Fruit fly (Drosophila melanogaster) whole organism, embryonic: Measurements from ENCODE around the gene CG11396.
A peak's percentile ranks its signal among the peaks of the same experiment; 100 is the strongest.

Experiments
- Ada2b ChIP-seq: fragments of 200-800 bp; sonication (Bioruptor generic); IDR thresholded peaks from 2 replicates; pipeline ENCODE4 v1.3.6; 2022; ENCODE audit warnings: missing biosample characterization, missing genetic modification characterization
- Atf3 ChIP-seq: fragments of 200-800 bp; sonication (Bioruptor generic); optimal IDR thresholded peaks from 3 replicates; lab custom pipeline; 2016; ENCODE audit warnings: missing biosample characterization, missing genetic modification characterization
- CG11398 ChIP-seq: fragments of 200-800 bp; sonication (Bioruptor generic); optimal IDR thresholded peaks from 2 replicates; lab custom pipeline; 2016; ENCODE audit warnings: missing biosample characterization, missing genetic modification characterization
- CG16813 ChIP-seq: fragments of 200-800 bp; sonication (Bioruptor generic); IDR thresholded peaks from 3 replicates; pipeline ENCODE4 v1.3.6; 2022; ENCODE audit warnings: missing biosample characterization, missing genetic modification characterization; ENCODE audit not compliant: partially characterized antibody
- CG17186 ChIP-seq: fragments of 200-800 bp; sonication (Bioruptor generic); optimal IDR thresholded peaks from 3 replicates; lab custom pipeline; 2017; ENCODE audit warnings: missing biosample characterization, missing genetic modification reagents, missing genetic modification characterization
- CG17802 ChIP-seq: fragments of 200-800 bp; sonication (Bioruptor generic); optimal IDR thresholded peaks from 2 replicates; lab custom pipeline; 2018; ENCODE audit warnings: missing biosample characterization, mild to moderate bottlenecking, missing genetic modification characterization, moderate library complexity
- CG18764 ChIP-seq: fragments of 200-800 bp; sonication (Bioruptor generic); optimal IDR thresholded peaks from 3 replicates; lab custom pipeline; 2016; ENCODE audit warnings: missing biosample characterization, missing genetic modification characterization
- CG30431 ChIP-seq: fragments of 200-800 bp; sonication (Bioruptor generic); optimal IDR thresholded peaks from 2 replicates; lab custom pipeline; 2017; ENCODE audit warnings: missing biosample characterization, missing genetic modification characterization
- CG31224 ChIP-seq: fragments of 200-800 bp; sonication (Bioruptor generic); IDR thresholded peaks from 2 replicates; pipeline ENCODE4 v1.3.6; 2022; ENCODE audit warnings: missing biosample characterization, missing genetic modification characterization
- CG31441 ChIP-seq: fragments of 200-800 bp; sonication (Bioruptor generic); IDR thresholded peaks from 2 replicates; pipeline ENCODE4 v1.3.6; 2022; ENCODE audit warnings: missing biosample characterization, missing genetic modification characterization
- CG32772 ChIP-seq: fragments of 200-800 bp; sonication (Bioruptor generic); IDR thresholded peaks from 2 replicates; pipeline ENCODE4 v1.3.6; 2022; ENCODE audit warnings: missing biosample characterization, missing genetic modification characterization
- CG34224 ChIP-seq: fragments of 200-800 bp; sonication (Bioruptor generic); IDR thresholded peaks from 3 replicates; pipeline ENCODE4 v1.3.6; 2022; ENCODE audit warnings: missing biosample characterization, missing genetic modification characterization; ENCODE audit not compliant: partially characterized antibody
- CG34422 ChIP-seq: fragments of 200-800 bp; sonication (Bioruptor generic); IDR thresholded peaks from 3 replicates; pipeline ENCODE4 v1.3.6; 2022; ENCODE audit warnings: missing biosample characterization, missing genetic modification characterization
- CG3838 ChIP-seq: fragments of 200-800 bp; sonication (Bioruptor generic); optimal IDR thresholded peaks from 3 replicates; lab custom pipeline; 2016; ENCODE audit warnings: missing biosample characterization, missing genetic modification characterization
- CG6254 ChIP-seq: fragments of 200-800 bp; sonication (Bioruptor generic); optimal IDR thresholded peaks from 3 replicates; lab custom pipeline; 2017; ENCODE audit warnings: mild to moderate bottlenecking, missing biosample characterization, missing genetic modification reagents, missing genetic modification characterization
- CG7928 ChIP-seq: fragments of 200-800 bp; sonication (Bioruptor generic); optimal IDR thresholded peaks from 2 replicates; lab custom pipeline; 2017; ENCODE audit warnings: missing biosample characterization, mild to moderate bottlenecking, missing genetic modification characterization
- Dfd ChIP-seq, 2 experiments: fragments of >200 bp; optimal IDR thresholded peaks; 2 replicates each; lab custom pipeline; 2017; ENCODE audit warnings: missing biosample characterization in 2 of 2, missing genetic modification characterization in 2 of 2
- Doc3 ChIP-seq: fragments of 200-800 bp; sonication (Bioruptor generic); IDR thresholded peaks from 3 replicates; pipeline ENCODE4 v1.3.6; 2022; ENCODE audit warnings: missing biosample characterization, missing genetic modification characterization; ENCODE audit not compliant: partially characterized antibody
- Dref ChIP-seq: fragments of 200-800 bp; sonication (Bioruptor generic); IDR thresholded peaks from 2 replicates; pipeline ENCODE4 v1.3.6; 2022; ENCODE audit warnings: missing biosample characterization, missing genetic modification characterization
- E2f1 ChIP-seq: fragments of 200-800 bp; sonication (Bioruptor generic); IDR thresholded peaks from 2 replicates; pipeline ENCODE4 v1.3.6; 2022; ENCODE audit warnings: missing biosample characterization, missing genetic modification characterization
- HLH54F ChIP-seq: fragments of 200-800 bp; sonication (Bioruptor generic); optimal IDR thresholded peaks from 3 replicates; lab custom pipeline; 2016; ENCODE audit warnings: missing biosample characterization, missing genetic modification characterization
- Hr39 ChIP-seq: fragments of >200 bp; optimal IDR thresholded peaks from 2 replicates; lab custom pipeline; 2017
- Hsf ChIP-seq: fragments of 200-800 bp; sonication (Bioruptor generic); optimal IDR thresholded peaks from 3 replicates; lab custom pipeline; 2016; ENCODE audit warnings: missing biosample characterization, missing genetic modification characterization
- Lpt ChIP-seq: fragments of >200 bp; optimal IDR thresholded peaks from 2 replicates; lab custom pipeline; 2018; ENCODE audit warnings: missing biosample characterization, missing genetic modification characterization
- Ptx1 ChIP-seq: fragments of 200-800 bp; sonication (Bioruptor generic); IDR thresholded peaks from 2 replicates; pipeline ENCODE4 v1.3.6; 2022; ENCODE audit warnings: missing biosample characterization, missing genetic modification characterization
- Sox100B ChIP-seq: fragments of 200-800 bp; sonication (Bioruptor generic); optimal IDR thresholded peaks from 3 replicates; lab custom pipeline; 2018; ENCODE audit warnings: missing biosample characterization, mild to moderate bottlenecking, missing genetic modification characterization
- Ssrp ChIP-seq: fragments of 200-800 bp; sonication (Bioruptor generic); optimal IDR thresholded peaks from 2 replicates; lab custom pipeline; 2018; ENCODE audit warnings: missing biosample characterization, mild to moderate bottlenecking, missing genetic modification characterization, moderate library complexity
- Vsx1 ChIP-seq: fragments of 200-800 bp; sonication (Bioruptor generic); optimal IDR thresholded peaks from 2 replicates; lab custom pipeline; 2017; ENCODE audit warnings: missing biosample characterization, mild to moderate bottlenecking, missing genetic modification characterization, missing genetic modification reagents
- Xrp1 ChIP-seq: fragments of 200-800 bp; sonication (Bioruptor generic); IDR thresholded peaks from 2 replicates; pipeline ENCODE4 v1.3.6; 2022; ENCODE audit warnings: missing biosample characterization, missing genetic modification characterization
- ab ChIP-seq: fragments of 200-800 bp; sonication (Bioruptor generic); optimal IDR thresholded peaks from 2 replicates; lab custom pipeline; 2016; ENCODE audit warnings: missing biosample characterization, missing genetic modification characterization
- aop ChIP-seq: fragments of 200-800 bp; sonication (Bioruptor generic); IDR thresholded peaks from 2 replicates; pipeline ENCODE4 v1.3.6; 2022; ENCODE audit warnings: missing biosample characterization, missing genetic modification characterization
- bcd ChIP-seq: fragments of 200-800 bp; sonication (Bioruptor generic); optimal IDR thresholded peaks from 2 replicates; lab custom pipeline; 2017; ENCODE audit warnings: missing biosample characterization, mild to moderate bottlenecking, missing genetic modification characterization
- dmrt99B ChIP-seq: fragments of 200-800 bp; sonication (Bioruptor generic); optimal IDR thresholded peaks from 2 replicates; lab custom pipeline; 2018; ENCODE audit warnings: missing biosample characterization, mild to moderate bottlenecking, missing genetic modification characterization, moderate library complexity
- emc ChIP-seq: fragments of 200-800 bp; sonication (Bioruptor generic); optimal IDR thresholded peaks from 2 replicates; lab custom pipeline; 2016; ENCODE audit warnings: missing biosample characterization, missing genetic modification characterization
- ewg ChIP-seq: fragments of 200-800 bp; sonication (Bioruptor generic); optimal IDR thresholded peaks from 3 replicates; lab custom pipeline; 2017; ENCODE audit warnings: mild to moderate bottlenecking, missing biosample characterization, missing genetic modification reagents, missing genetic modification characterization
- fd64A ChIP-seq: fragments of 200-800 bp; sonication (Bioruptor generic); optimal IDR thresholded peaks from 3 replicates; lab custom pipeline; 2018; ENCODE audit warnings: missing biosample characterization, mild to moderate bottlenecking, missing genetic modification characterization
- gem ChIP-seq: fragments of 200-800 bp; sonication (Bioruptor generic); optimal IDR thresholded peaks from 2 replicates; lab custom pipeline; 2019; ENCODE audit warnings: missing biosample characterization, mild to moderate bottlenecking, missing genetic modification characterization, moderate library complexity
- gro ChIP-seq: fragments of 200-800 bp; sonication (Bioruptor generic); optimal IDR thresholded peaks from 2 replicates; lab custom pipeline; 2016; ENCODE audit warnings: missing biosample characterization, missing genetic modification characterization
- her ChIP-seq: fragments of 200-800 bp; sonication (Bioruptor generic); optimal IDR thresholded peaks from 2 replicates; lab custom pipeline; 2016; ENCODE audit warnings: missing biosample characterization, missing genetic modification characterization
- jing ChIP-seq: fragments of 200-800 bp; sonication (Bioruptor generic); optimal IDR thresholded peaks from 2 replicates; lab custom pipeline; 2018; ENCODE audit warnings: missing biosample characterization, mild to moderate bottlenecking, missing genetic modification characterization
- ken ChIP-seq: fragments of 200-800 bp; sonication (Bioruptor generic); IDR thresholded peaks from 3 replicates; pipeline ENCODE4 v1.3.6; 2022; ENCODE audit warnings: missing biosample characterization, missing genetic modification characterization
- klu ChIP-seq: fragments of 200-800 bp; sonication (Bioruptor generic); IDR thresholded peaks from 2 replicates; pipeline ENCODE4 v1.3.6; 2022; ENCODE audit warnings: missing biosample characterization, missing genetic modification characterization
- lola ChIP-seq, 3 experiments: fragments of >200 bp in 2 of 3; fragments of 200-800 bp in 1 of 3; sonication (Bioruptor generic) in 1 of 3; optimal IDR thresholded peaks; 2 replicates each; lab custom pipeline; 2017 to 2019; ENCODE audit warnings: missing biosample characterization in 3 of 3, missing genetic modification characterization in 3 of 3, mild to moderate bottlenecking in 1 of 3, moderate library complexity in 1 of 3
- nerfin-1 ChIP-seq: fragments of 200-800 bp; sonication (Bioruptor generic); optimal IDR thresholded peaks from 3 replicates; lab custom pipeline; 2019; ENCODE audit warnings: missing biosample characterization, mild to moderate bottlenecking, missing genetic modification characterization, moderate library complexity
- pzg ChIP-seq: fragments of 200-800 bp; sonication (Bioruptor generic); optimal IDR thresholded peaks from 3 replicates; lab custom pipeline; 2018; ENCODE audit warnings: missing biosample characterization, mild to moderate bottlenecking, missing genetic modification characterization, moderate library complexity
- sens ChIP-seq: fragments of 200-800 bp; sonication (Bioruptor generic); peaks from one replicate; lab custom pipeline; 2016; ENCODE audit warnings: missing biosample characterization, missing genetic modification characterization
- slp2 ChIP-seq: fragments of 200-800 bp; sonication (Bioruptor generic); optimal IDR thresholded peaks from 2 replicates; lab custom pipeline; 2016; ENCODE audit warnings: missing biosample characterization, missing genetic modification characterization
- stc ChIP-seq: fragments of 200-800 bp; sonication (Bioruptor generic); IDR thresholded peaks from 2 replicates; pipeline ENCODE4 v1.3.6; 2022; ENCODE audit warnings: missing biosample characterization, missing genetic modification characterization
- unpg ChIP-seq: fragments of 200-800 bp; sonication (Bioruptor generic); optimal IDR thresholded peaks from 3 replicates; lab custom pipeline; 2018; ENCODE audit warnings: missing biosample characterization, mild to moderate bottlenecking, missing genetic modification characterization, moderate library complexity
- yki ChIP-seq: fragments of >200 bp; optimal IDR thresholded peaks from 3 replicates; lab custom pipeline; 2018

The CG11396 gene

DNA sequence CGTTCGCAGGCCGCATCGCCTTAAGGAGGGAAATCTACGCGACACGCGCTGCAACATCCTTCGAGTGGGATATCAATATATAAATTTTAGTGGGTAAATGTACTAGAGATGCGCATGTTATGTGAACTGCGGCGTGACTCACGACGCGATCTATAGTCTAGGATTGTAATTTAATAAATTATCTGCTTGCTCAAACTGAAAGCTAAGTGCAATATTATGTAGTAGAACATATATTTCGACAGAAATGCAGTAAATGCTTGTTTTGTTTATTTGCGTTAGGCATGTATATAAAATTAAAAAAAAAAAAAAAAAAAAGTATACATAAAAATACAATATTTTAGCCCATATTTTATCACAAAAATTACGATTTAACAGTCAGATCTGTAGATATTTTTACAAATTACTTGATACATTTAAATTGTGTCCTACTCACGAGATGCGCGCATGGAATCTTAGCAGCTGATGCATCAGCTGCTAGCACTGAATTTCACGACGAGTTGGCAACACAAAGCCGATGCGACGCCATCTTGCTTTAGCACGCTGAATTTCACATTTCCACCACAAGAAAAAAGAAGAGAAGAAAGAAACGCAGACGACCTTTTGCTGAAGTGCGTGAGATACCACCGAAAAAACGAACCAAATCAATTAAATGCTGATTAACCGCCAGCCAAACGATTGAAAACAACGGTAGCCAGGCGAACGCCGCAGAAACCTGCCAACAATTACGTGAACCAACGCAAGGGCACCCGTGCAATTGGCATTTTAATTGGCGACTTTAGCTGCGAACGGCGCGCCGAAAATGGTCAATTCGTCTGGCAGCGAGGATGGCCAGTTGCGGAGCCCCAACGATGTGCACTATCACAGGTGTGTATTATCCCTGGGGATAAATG lies 16.7 kb downstream of the CG11396 start, which contains the start of the genes CG4042 and Pitslre (continued):
- TF ChIP-seq Ssrp (tag; lab: Kevin White, UChicago) (peak; percentile 23), Xrp1 (GFP tag; lab: Robert Waterston, UW) (peak; percentile 38; the same call in 1 of the 2 replicates), Hr39 (no peak), CG18764 (peak; percentile 54), Ptx1 (GFP tag; lab: Robert Waterston, UW) (0 out of 2 replicates have a peak, but pooled peaks have one; percentile 15), Hsf (peak; percentile 29), CG6254 (GFP tag; lab: Kevin White, UChicago) (no peak), Lpt (GFP tag; lab: Kevin White, UChicago) (no peak), ken (GFP tag; lab: Robert Waterston, UW) (no peak), Vsx1 (no peak), lola (GFP tag; optimal IDR thresholded peaks at IDR 0.05; lab: Kevin White, UChicago) (peak in 1 of 3 experiments; percentile 20), CG7928 (GFP tag; lab: Kevin White, UChicago) (no peak), sens (GFP tag; lab: Kevin White, UChicago) (peak; percentile 90), CG31224 (peak; percentile 33; the same call in 1 of the 2 replicates), ewg (GFP tag; lab: Kevin White, UChicago) (peak; percentile 40), fd64A (no peak), CG11398 (GFP tag; lab: Kevin White, UChicago) (no peak), CG32772 (GFP tag; lab: Robert Waterston, UW) (no peak; the same call in 1 of the 2 replicates), Atf3 (no peak), yki (lab: Kevin White, UChicago) (no peak), slp2 (GFP tag; lab: Kevin White, UChicago) (no peak), CG3838 (GFP tag; lab: Kevin White, UChicago) (no peak), jing (GFP tag; lab: Kevin White, UChicago) (no peak), CG17802 (tag; lab: Kevin White, UChicago) (no peak), CG17186 (GFP tag; lab: Kevin White, UChicago) (peak; percentile 15), pzg (GFP tag; lab: Kevin White, UChicago) (peak; percentile 31), aop (GFP tag; lab: Robert Waterston, UW) (no peak), CG34422 (GFP tag; lab: Robert Waterston, UW) (no peak), bcd (GFP tag; lab: Kevin White, UChicago) (peak; percentile 40), E2f1 (peak; percentile 34; the same call in 1 of the 2 replicates), dmrt99B (tag; lab: Kevin White, UChicago) (no peak), CG30431 (GFP tag; lab: Kevin White, UChicago) (no peak), CG31441 (0 out of 2 replicates have a peak, but pooled peaks have one; percentile 33), Dfd (GFP tag; optimal IDR thresholded peaks at IDR 0.05; lab: Kevin White, UChicago) (no peak), HLH54F (GFP tag; lab: Kevin White, UChicago) (no peak), Ada2b (GFP tag; lab: Robert Waterston, UW) (no peak), Dref (GFP tag; lab: Robert Waterston, UW) (no peak), CG34224 (GFP tag; lab: Robert Waterston, UW) (peak; percentile 70; the same call in 2 of the 3 replicates), Sox100B (peak; percentile 59), Doc3 (GFP tag; lab: Robert Waterston, UW) (peak; percentile 75), gem (peak; percentile 57), stc (GFP tag; lab: Robert Waterston, UW) (no peak), nerfin-1 (no peak), klu (GFP tag; lab: Robert Waterston, UW) (no peak), her (GFP tag; lab: Kevin White, UChicago) (no peak), CG16813 (GFP tag; lab: Robert Waterston, UW) (peak; percentile 74; the same call in 2 of the 3 replicates), unpg (peak; percentile 7), gro (GFP tag; lab: Kevin White, UChicago) (no peak), emc (GFP tag; lab: Kevin White, UChicago) (no peak), ab (GFP tag; lab: Kevin White, UChicago) (no peak)
